Fruit fly (Drosophila melanogaster) whole organism, embryonic: Measurements from ENCODE around the gene Cyp1.

Experiments
- BEAF-32 ChIP-seq: fragments of 200-800 bp; sonication (Bioruptor generic); optimal IDR thresholded peaks from 3 replicates; lab custom pipeline; 2017; ENCODE audit warnings: missing biosample characterization, missing genetic modification characterization, mild to moderate bottlenecking, moderate library complexity, missing genetic modification reagents
- Bgb ChIP-seq: fragments of 200-800 bp; sonication (Bioruptor generic); IDR thresholded peaks from 2 replicates; pipeline ENCODE4 v1.3.6; 2022; ENCODE audit warnings: missing biosample characterization, missing genetic modification characterization; ENCODE audit not compliant: partially characterized antibody
- Bteb2 ChIP-seq: fragments of 200-800 bp; sonication (Bioruptor generic); optimal IDR thresholded peaks from 2 replicates; lab custom pipeline; 2016; ENCODE audit warnings: missing biosample characterization, missing genetic modification characterization
- CG12236 ChIP-seq: fragments of 200-800 bp; sonication (Bioruptor generic); optimal IDR thresholded peaks from 2 replicates; lab custom pipeline; 2016; ENCODE audit warnings: missing biosample characterization, missing genetic modification characterization
- CG13296 ChIP-seq: fragments of 200-800 bp; sonication (Bioruptor generic); optimal IDR thresholded peaks from 3 replicates; lab custom pipeline; 2018; ENCODE audit warnings: missing biosample characterization, mild to moderate bottlenecking, missing genetic modification characterization
- CG16863 ChIP-seq: fragments of 200-800 bp; sonication (Bioruptor generic); optimal IDR thresholded peaks from 3 replicates; lab custom pipeline; 2016; ENCODE audit warnings: missing biosample characterization, missing genetic modification characterization
- CG17359 ChIP-seq: fragments of 200-800 bp; sonication (Bioruptor generic); optimal IDR thresholded peaks from 3 replicates; lab custom pipeline; 2018; ENCODE audit warnings: missing biosample characterization, mild to moderate bottlenecking, missing genetic modification characterization, moderate library complexity
- CG18262 ChIP-seq: fragments of 200-800 bp; optimal IDR thresholded peaks from 3 replicates; lab custom pipeline; 2019; ENCODE audit warnings: missing biosample characterization, mild to moderate bottlenecking, missing genetic modification characterization, moderate library complexity
- CG18764 ChIP-seq: fragments of 200-800 bp; sonication (Bioruptor generic); optimal IDR thresholded peaks from 3 replicates; lab custom pipeline; 2016; ENCODE audit warnings: missing biosample characterization, missing genetic modification characterization
- CG3065 ChIP-seq: fragments of 200-800 bp; sonication (Bioruptor generic); optimal IDR thresholded peaks from 2 replicates; lab custom pipeline; 2016; ENCODE audit warnings: missing biosample characterization, missing genetic modification characterization
- CG34376 ChIP-seq: fragments of 200-800 bp; sonication (Bioruptor generic); optimal IDR thresholded peaks from 2 replicates; lab custom pipeline; 2018; ENCODE audit warnings: missing biosample characterization, mild to moderate bottlenecking, missing genetic modification characterization
- CG6765 ChIP-seq: fragments of 200-800 bp; sonication (Bioruptor generic); optimal IDR thresholded peaks from 3 replicates; lab custom pipeline; 2017; ENCODE audit warnings: missing biosample characterization, mild to moderate bottlenecking, missing genetic modification characterization
- CG6854 ChIP-seq: fragments of 200-800 bp; sonication (Bioruptor generic); optimal IDR thresholded peaks from 3 replicates; lab custom pipeline; 2017; ENCODE audit warnings: missing biosample characterization, mild to moderate bottlenecking, missing genetic modification characterization
- CG7745 ChIP-seq: fragments of 200-800 bp; sonication (Bioruptor generic); optimal IDR thresholded peaks from 2 replicates; lab custom pipeline; 2018; ENCODE audit warnings: missing biosample characterization, mild to moderate bottlenecking, missing genetic modification characterization, moderate library complexity
- CG8765 ChIP-seq: fragments of 200-800 bp; sonication (Bioruptor generic); IDR thresholded peaks from 2 replicates; pipeline ENCODE4 v1.3.6; 2022; ENCODE audit warnings: missing biosample characterization, missing genetic modification characterization
- CkIIα-i1 ChIP-seq: fragments of 200-800 bp; sonication (Bioruptor generic); IDR thresholded peaks from 2 replicates; pipeline ENCODE4 v1.3.6; 2022; ENCODE audit warnings: missing biosample characterization, missing genetic modification characterization
- D19A ChIP-seq: fragments of 200-800 bp; optimal IDR thresholded peaks from 3 replicates; lab custom pipeline; 2019; ENCODE audit warnings: missing biosample characterization, mild to moderate bottlenecking, missing genetic modification characterization, moderate library complexity
- D19B ChIP-seq: fragments of 200-800 bp; sonication (Bioruptor generic); optimal IDR thresholded peaks from 2 replicates; lab custom pipeline; 2017; ENCODE audit warnings: missing biosample characterization, mild to moderate bottlenecking, missing genetic modification characterization
- Ets97D ChIP-seq: fragments of 200-800 bp; sonication (Bioruptor generic); optimal IDR thresholded peaks from 3 replicates; lab custom pipeline; 2016; ENCODE audit warnings: missing biosample characterization, missing genetic modification characterization
- Fer2 ChIP-seq: fragments of 200-800 bp; sonication (Bioruptor generic); optimal IDR thresholded peaks from 2 replicates; lab custom pipeline; 2018; ENCODE audit warnings: missing biosample characterization, mild to moderate bottlenecking, missing genetic modification characterization, moderate library complexity
- Fer3 ChIP-seq: fragments of 200-800 bp; sonication (Bioruptor generic); optimal IDR thresholded peaks from 2 replicates; lab custom pipeline; 2018; ENCODE audit warnings: missing biosample characterization, mild to moderate bottlenecking, missing genetic modification characterization, moderate library complexity
- Hmr ChIP-seq: fragments of 200-800 bp; sonication (Bioruptor generic); optimal IDR thresholded peaks from 3 replicates; lab custom pipeline; 2017; ENCODE audit warnings: mild to moderate bottlenecking, missing biosample characterization, missing genetic modification reagents, missing genetic modification characterization
- Hmx ChIP-seq: fragments of 200-800 bp; sonication (Bioruptor generic); optimal IDR thresholded peaks from 2 replicates; lab custom pipeline; 2016; ENCODE audit warnings: missing biosample characterization, missing genetic modification characterization
- Hr3 ChIP-seq: fragments of 200-800 bp; sonication (Bioruptor generic); optimal IDR thresholded peaks from 3 replicates; lab custom pipeline; 2016; ENCODE audit warnings: missing biosample characterization, missing genetic modification characterization
- Hr78 ChIP-seq, 2 experiments: fragments of 200-800 bp in 1 of 2; fragments of >200 bp in 1 of 2; sonication (Bioruptor generic) in 1 of 2; optimal IDR thresholded peaks; 2 replicates each; lab custom pipeline; 2017 to 2019; ENCODE audit warnings: missing biosample characterization in 2 of 2, missing genetic modification characterization in 2 of 2, mild to moderate bottlenecking in 1 of 2, moderate library complexity in 1 of 2
- Myb ChIP-seq: fragments of 200-800 bp; sonication (Bioruptor generic); optimal IDR thresholded peaks from 2 replicates; lab custom pipeline; 2016; ENCODE audit warnings: missing biosample characterization, missing genetic modification characterization
- NK7.1 ChIP-seq: fragments of 200-800 bp; sonication (Bioruptor generic); optimal IDR thresholded peaks from 3 replicates; lab custom pipeline; 2016; ENCODE audit warnings: missing biosample characterization, missing genetic modification characterization
- Rx ChIP-seq: fragments of 200-800 bp; sonication (Bioruptor generic); IDR thresholded peaks from 2 replicates; pipeline ENCODE4 v1.3.6; 2022; ENCODE audit warnings: missing biosample characterization, missing genetic modification characterization
- Sin3A ChIP-seq: fragments of >200 bp; optimal IDR thresholded peaks from 2 replicates; lab custom pipeline; 2018
- Taf1 ChIP-seq: fragments of 200-800 bp; sonication (Bioruptor generic); IDR thresholded peaks from 2 replicates; pipeline ENCODE4 v1.3.6; 2022; ENCODE audit warnings: missing biosample characterization, missing genetic modification characterization
- bcd ChIP-seq: fragments of 200-800 bp; sonication (Bioruptor generic); optimal IDR thresholded peaks from 2 replicates; lab custom pipeline; 2017; ENCODE audit warnings: missing biosample characterization, mild to moderate bottlenecking, missing genetic modification characterization
- chinmo ChIP-seq: fragments of 200-800 bp; sonication (Bioruptor generic); IDR thresholded peaks from 4 replicates; pipeline ENCODE4 v1.3.6; 2022; ENCODE audit warnings: missing biosample characterization, missing genetic modification characterization; ENCODE audit not compliant: partially characterized antibody
- croc ChIP-seq: fragments of 200-800 bp; sonication (Bioruptor generic); conservative IDR thresholded peaks from 3 replicates; pipeline ENCODE4 v1.3.6; 2022; ENCODE audit warnings: missing biosample characterization, missing genetic modification characterization
- dati ChIP-seq: fragments of 200-800 bp; sonication (Bioruptor generic); IDR thresholded peaks from 2 replicates; pipeline ENCODE4 v1.3.6; 2022; ENCODE audit warnings: missing biosample characterization, missing genetic modification characterization
- gem ChIP-seq: fragments of 200-800 bp; sonication (Bioruptor generic); optimal IDR thresholded peaks from 2 replicates; lab custom pipeline; 2019; ENCODE audit warnings: missing biosample characterization, mild to moderate bottlenecking, missing genetic modification characterization, moderate library complexity
- grau ChIP-seq: fragments of 200-800 bp; optimal IDR thresholded peaks from 3 replicates; lab custom pipeline; 2019; ENCODE audit warnings: missing biosample characterization, mild to moderate bottlenecking, missing genetic modification characterization, moderate library complexity
- inv ChIP-seq: fragments of 200-800 bp; sonication (Bioruptor generic); IDR thresholded peaks from 2 replicates; pipeline ENCODE4 v1.3.6; 2022; ENCODE audit warnings: missing biosample characterization, missing genetic modification characterization; ENCODE audit not compliant: partially characterized antibody
- ken ChIP-seq: fragments of 200-800 bp; sonication (Bioruptor generic); IDR thresholded peaks from 3 replicates; pipeline ENCODE4 v1.3.6; 2022; ENCODE audit warnings: missing biosample characterization, missing genetic modification characterization
- mirr ChIP-seq: fragments of 200-800 bp; sonication (Bioruptor generic); optimal IDR thresholded peaks from 3 replicates; lab custom pipeline; 2018; ENCODE audit warnings: missing biosample characterization, mild to moderate bottlenecking, missing genetic modification characterization
- pum ChIP-seq: fragments of 200-800 bp; sonication (Bioruptor generic); optimal IDR thresholded peaks from 2 replicates; lab custom pipeline; 2016; ENCODE audit warnings: missing biosample characterization, missing genetic modification characterization
- run ChIP-seq: fragments of 200-800 bp; sonication (Bioruptor generic); optimal IDR thresholded peaks from 3 replicates; lab custom pipeline; 2018; ENCODE audit warnings: missing biosample characterization, mild to moderate bottlenecking, missing genetic modification characterization
- salm ChIP-seq: fragments of 200-800 bp; sonication (Bioruptor generic); optimal IDR thresholded peaks from 2 replicates; lab custom pipeline; 2018; ENCODE audit warnings: missing biosample characterization, mild to moderate bottlenecking, missing genetic modification characterization
- sim ChIP-seq: fragments of 200-800 bp; sonication (Bioruptor generic); IDR thresholded peaks from 2 replicates; pipeline ENCODE4 v1.3.6; 2022; ENCODE audit warnings: missing biosample characterization, missing genetic modification characterization
- sisA ChIP-seq: fragments of 200-800 bp; sonication (Bioruptor generic); IDR thresholded peaks from 2 replicates; pipeline ENCODE4 v1.3.6; 2022; ENCODE audit warnings: missing biosample characterization, missing genetic modification characterization
- sr ChIP-seq: fragments of 200-800 bp; sonication (Bioruptor generic); IDR thresholded peaks from 3 replicates; pipeline ENCODE4 v1.3.6; 2022; ENCODE audit warnings: missing biosample characterization, missing genetic modification characterization
- ssp ChIP-seq: fragments of 200-800 bp; sonication (Bioruptor generic); IDR thresholded peaks from 2 replicates; pipeline ENCODE4 v1.3.6; 2022; ENCODE audit warnings: missing biosample characterization, missing genetic modification characterization
- unc-4 ChIP-seq: fragments of 200-800 bp; sonication (Bioruptor generic); IDR thresholded peaks from 2 replicates; pipeline ENCODE4 v1.3.6; 2022; ENCODE audit warnings: missing biosample characterization, missing genetic modification characterization; ENCODE audit not compliant: partially characterized antibody
- vvl ChIP-seq: fragments of 200-800 bp; sonication (Bioruptor generic); IDR thresholded peaks from 2 replicates; pipeline ENCODE4 v1.3.6; 2022; ENCODE audit warnings: missing biosample characterization, missing genetic modification characterization

Gene Cyp1

DNA sequence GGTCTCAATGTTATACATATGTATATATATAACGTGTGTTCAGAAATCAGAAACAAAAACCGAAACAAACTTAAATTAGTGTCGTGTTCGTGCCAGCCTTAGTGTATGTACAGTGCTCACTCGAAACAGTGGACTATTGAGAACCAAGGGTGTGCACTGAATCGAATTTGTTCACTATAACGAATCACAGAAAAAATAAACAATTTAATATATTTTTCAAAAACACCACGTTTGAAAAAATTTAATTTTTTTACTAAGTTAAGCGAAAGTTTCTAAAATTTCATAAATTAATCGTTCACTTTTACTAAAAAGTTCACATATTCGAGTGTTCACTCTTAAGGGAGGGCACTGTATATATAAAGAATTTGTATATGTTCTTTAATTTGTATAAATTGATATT is 35.0 kb downstream of the Cyp1 start (continued):
- TF ChIP-seq Fer3 (tag; lab: Kevin White, UChicago) (peak; percentile 38), Hr3 (GFP tag; lab: Kevin White, UChicago) (no peak), CG18262 (tag; lab: Kevin White, UChicago) (peak; percentile 36), D19A (peak; percentile 25)

DNA sequence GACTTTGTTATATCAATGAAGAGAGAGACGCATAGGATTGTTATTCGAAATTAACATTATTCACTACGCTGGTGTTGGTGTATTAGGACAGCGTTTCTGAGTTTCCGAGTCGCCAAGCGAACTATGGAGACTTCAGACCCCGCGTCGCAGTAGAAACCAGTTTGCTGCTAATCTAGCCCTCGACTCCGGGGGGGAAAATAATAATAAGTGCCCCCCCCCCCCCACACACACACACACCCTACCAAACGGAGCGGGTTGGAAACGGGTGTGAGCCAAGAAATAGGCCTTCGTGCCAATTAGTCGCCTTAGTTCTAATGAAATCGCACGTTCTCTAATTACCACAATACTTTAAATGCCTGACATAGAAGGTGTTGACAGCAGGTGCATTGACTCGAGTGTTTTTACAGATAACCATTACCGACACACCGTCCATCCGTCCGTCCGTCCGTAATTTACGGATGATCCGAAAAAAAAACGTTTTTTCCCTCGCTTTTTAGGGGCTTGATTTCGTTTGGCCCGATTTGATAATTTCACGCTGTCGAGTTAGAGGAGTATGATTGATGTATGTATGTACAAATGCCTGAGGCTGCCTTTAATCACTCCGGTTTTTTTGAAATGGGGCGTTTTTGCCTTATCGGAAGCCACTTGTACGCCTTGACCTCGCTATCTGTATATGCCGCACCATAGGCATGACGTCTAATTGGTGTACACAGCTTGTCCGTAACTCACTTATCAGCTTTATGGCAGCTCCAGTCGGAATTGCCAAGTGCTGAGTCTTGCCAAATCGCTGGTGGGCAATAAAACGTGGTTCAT is 38.2 kb downstream of the Cyp1 start:
- TF ChIP-seq dati (GFP tag; lab: Robert Waterston, UW) = no peak
- TF ChIP-seq CG12236 = no peak
- no peak for TF ChIP-seq CG17359 (tag; lab: Kevin White, UChicago)
- TF ChIP-seq Taf1 (GFP tag; lab: Robert Waterston, UW) = no peak
- no peak for TF ChIP-seq CG3065 (GFP tag; lab: Kevin White, UChicago)
- TF ChIP-seq D19B (GFP tag; lab: Kevin White, UChicago) = no peak
- peak; percentile 83 for TF ChIP-seq mirr (GFP tag; lab: Kevin White, UChicago)
- no peak for TF ChIP-seq sim (GFP tag; lab: Robert Waterston, UW)
- TF ChIP-seq croc (GFP tag; lab: Robert Waterston, UW) = no peak
- no peak for TF ChIP-seq Myb (GFP tag; lab: Kevin White, UChicago)
- TF ChIP-seq Bteb2 (GFP tag; lab: Kevin White, UChicago) = no peak
- peak; percentile 26; the same call in 1 of the 2 replicates for TF ChIP-seq Bgb (GFP tag; lab: Robert Waterston, UW)
- TF ChIP-seq CG34376 (GFP tag; lab: Kevin White, UChicago) = peak; percentile 97
- TF ChIP-seq Hmr (GFP tag; lab: Kevin White, UChicago) = peak; percentile 15
- TF ChIP-seq Sin3A (lab: Kevin White, UChicago) = no peak
- TF ChIP-seq grau (tag; lab: Kevin White, UChicago) = no peak
- no peak for TF ChIP-seq CG8765 (GFP tag; lab: Robert Waterston, UW)
- TF ChIP-seq ken (GFP tag; lab: Robert Waterston, UW) = no peak
- no peak for TF ChIP-seq Ets97D (GFP tag; lab: Kevin White, UChicago)
- TF ChIP-seq inv (GFP tag; lab: Robert Waterston, UW) = no peak
- no peak for TF ChIP-seq pum (GFP tag; lab: Kevin White, UChicago)
- no peak for TF ChIP-seq CG6854 (GFP tag; lab: Kevin White, UChicago)
- TF ChIP-seq sisA (GFP tag; lab: Robert Waterston, UW) = no peak
- no peak for TF ChIP-seq salm
- TF ChIP-seq run (tag; lab: Kevin White, UChicago) = no peak
- TF ChIP-seq Rx = no peak
- no peak for TF ChIP-seq CG13296 (GFP tag; lab: Kevin White, UChicago)
- TF ChIP-seq CG18764 (GFP tag; lab: Kevin White, UChicago) = no peak
- TF ChIP-seq unc-4 (GFP tag; lab: Robert Waterston, UW) = no peak
- TF ChIP-seq BEAF-32 = no peak
- TF ChIP-seq CG16863 (GFP tag; lab: Kevin White, UChicago) = no peak
- TF ChIP-seq CkIIα-i1 = no peak
- TF ChIP-seq CG7745 (tag; lab: Kevin White, UChicago) = peak; percentile 17
- 0 out of 4 replicates have a peak, but pooled peaks have one; percentile 53 for TF ChIP-seq chinmo (GFP tag; lab: Robert Waterston, UW)
- TF ChIP-seq Fer2 (tag; lab: Kevin White, UChicago) = no peak
- no peak for TF ChIP-seq Hmx
- no peak for TF ChIP-seq sr
- peak in 1 of 2 experiments; percentile 68 for TF ChIP-seq Hr78 (GFP tag; optimal IDR thresholded peaks at IDR 0.05; lab: Kevin White, UChicago)
- no peak for TF ChIP-seq ssp (GFP tag; lab: Robert Waterston, UW)
- peak; percentile 44 for TF ChIP-seq gem (tag; lab: Kevin White, UChicago)
- TF ChIP-seq bcd (GFP tag; lab: Kevin White, UChicago) = peak; percentile 11
- TF ChIP-seq CG6765 = no peak
- 0 out of 2 replicates have a peak, but pooled peaks have one; percentile 34 for TF ChIP-seq vvl (GFP tag; lab: Robert Waterston, UW)
- TF ChIP-seq NK7.1 (GFP tag; lab: Kevin White, UChicago) = no peak
